Worm (Caenorhabditis elegans) whole organism, L1 larva: Measurements from ENCODE around the gene ZC250.5.

Experiments used
- C34B4.2 ChIP-seq: sonication (generic microtip); optimal IDR thresholded peaks from 2 replicates; lab custom pipeline; 2017; ENCODE audit warnings: mild to moderate bottlenecking, missing genetic modification characterization, missing compliant biosample characterization
- aha-1 ChIP-seq: fragments of 150-350 bp; optimal IDR thresholded peaks from 2 replicates; lab custom pipeline; 2014; ENCODE audit warnings: missing biosample characterization, missing genetic modification characterization
- alr-1 ChIP-seq: fragments of 200-800 bp; sonication (Bioruptor generic); optimal IDR thresholded peaks from 2 replicates; lab custom pipeline; 2018; ENCODE audit warnings: borderline replicate concordance, mild to moderate bottlenecking, missing genetic modification characterization, missing compliant biosample characterization
- aly-2 ChIP-seq: fragments of 150-350 bp; optimal IDR thresholded peaks from 2 replicates; lab custom pipeline; 2014; ENCODE audit warnings: missing biosample characterization, missing genetic modification characterization
- blmp-1 ChIP-seq: fragments of 150-350 bp; optimal IDR thresholded peaks from 2 replicates; lab custom pipeline; 2014; ENCODE audit warnings: missing biosample characterization, missing genetic modification characterization
- ceh-8 ChIP-seq: fragments of 200-800 bp; sonication (Bioruptor generic); optimal IDR thresholded peaks from 2 replicates; lab custom pipeline; 2018; ENCODE audit warnings: mild to moderate bottlenecking, missing genetic modification characterization, moderate library complexity, missing compliant biosample characterization
- ceh-88 ChIP-seq: fragments of 200-800 bp; sonication (Bioruptor generic); IDR thresholded peaks from 2 replicates; pipeline ENCODE4 v1.3.6; 2022; ENCODE audit warnings: missing genetic modification characterization, missing compliant biosample characterization
- ces-1 ChIP-seq: fragments of 150-350 bp; optimal IDR thresholded peaks from 2 replicates; lab custom pipeline; 2014; ENCODE audit warnings: missing biosample characterization, missing genetic modification reagents, missing genetic modification characterization
- efl-1 ChIP-seq, 4 experiments: fragments of 150-350 bp; optimal IDR thresholded peaks in 3 of 4; peaks in 1 of 4; 1 replicate in 1 of 4; 2 replicates in 3 of 4; lab custom pipeline; 2014; ENCODE audit warnings: missing biosample characterization in 2 of 4, missing genetic modification characterization in 2 of 4, missing genetic modification reagents in 2 of 4
- elt-2 ChIP-seq: sonication (generic microtip); optimal IDR thresholded peaks from 2 replicates; lab custom pipeline; 2016; ENCODE audit warnings: missing genetic modification characterization, mild to moderate bottlenecking, inconsistent platforms, missing compliant biosample characterization, missing genetic modification reagents
- ets-5 ChIP-seq: fragments of 200-800 bp; sonication (Bioruptor generic); IDR thresholded peaks from 2 replicates; pipeline ENCODE4 v1.3.6; 2022; ENCODE audit warnings: missing genetic modification characterization, missing compliant biosample characterization
- fkh-8 ChIP-seq: sonication (generic microtip); optimal IDR thresholded peaks from 2 replicates; lab custom pipeline; 2016; ENCODE audit warnings: mild to moderate bottlenecking, missing genetic modification characterization, missing compliant biosample characterization
- hlh-4 ChIP-seq: sonication (generic microtip); optimal IDR thresholded peaks from 2 replicates; lab custom pipeline; 2016; ENCODE audit warnings: mild to moderate bottlenecking, missing genetic modification characterization, missing compliant biosample characterization
- hpl-2 ChIP-seq: fragments of 150-350 bp; optimal IDR thresholded peaks from 2 replicates; lab custom pipeline; 2014; ENCODE audit warnings: missing biosample characterization, missing genetic modification reagents, missing genetic modification characterization
- isw-1 ChIP-seq: fragments of 200-800 bp; sonication (Bioruptor generic); IDR thresholded peaks from 2 replicates; pipeline ENCODE4 v1.3.6; 2022; ENCODE audit warnings: missing genetic modification characterization, missing compliant biosample characterization
- lin-35 ChIP-seq, 2 experiments: fragments of 150-350 bp; optimal IDR thresholded peaks; 2 replicates each; lab custom pipeline; 2014; ENCODE audit warnings: missing biosample characterization in 2 of 2, missing genetic modification characterization in 2 of 2, missing genetic modification reagents in 2 of 2
- lsy-2 ChIP-seq, 2 experiments: fragments of 150-350 bp; optimal IDR thresholded peaks; 2 replicates each; lab custom pipeline; 2014; ENCODE audit warnings: missing biosample characterization in 2 of 2, missing genetic modification characterization in 2 of 2
- mef-2 ChIP-seq: fragments of 150-350 bp; optimal IDR thresholded peaks from 2 replicates; lab custom pipeline; 2014; ENCODE audit warnings: missing biosample characterization, missing genetic modification characterization
- mep-1 ChIP-seq: fragments of 150-350 bp; optimal IDR thresholded peaks from 2 replicates; lab custom pipeline; 2014; ENCODE audit warnings: missing biosample characterization, missing genetic modification characterization
- nhr-47 ChIP-seq: sonication (generic microtip); optimal IDR thresholded peaks from 2 replicates; lab custom pipeline; 2016; ENCODE audit warnings: mild to moderate bottlenecking, missing genetic modification characterization, moderate library complexity, missing compliant biosample characterization
- nhr-71 ChIP-seq: sonication (generic microtip); optimal IDR thresholded peaks from 2 replicates; lab custom pipeline; 2016; ENCODE audit warnings: mild to moderate bottlenecking, missing genetic modification characterization, moderate library complexity, missing compliant biosample characterization
- nhr-76 ChIP-seq: sonication (generic microtip); optimal IDR thresholded peaks from 2 replicates; lab custom pipeline; 2017; ENCODE audit warnings: missing biosample characterization, missing genetic modification characterization
- nhr-77 ChIP-seq: fragments of 150-350 bp; optimal IDR thresholded peaks from 2 replicates; lab custom pipeline; 2014; ENCODE audit warnings: missing biosample characterization, missing genetic modification characterization
- nhr-85 ChIP-seq: sonication (generic microtip); peaks from one replicate; lab custom pipeline; 2016; ENCODE audit warnings: missing genetic modification characterization, inconsistent platforms, missing compliant biosample characterization
- nhr-90 ChIP-seq: sonication (generic microtip); optimal IDR thresholded peaks from 2 replicates; lab custom pipeline; 2016; ENCODE audit warnings: mild to moderate bottlenecking, missing genetic modification characterization, missing compliant biosample characterization; ENCODE audit not compliant: poor library complexity
- pax-3 ChIP-seq: fragments of 200-800 bp; sonication (Bioruptor generic); optimal IDR thresholded peaks from 2 replicates; lab custom pipeline; 2018; ENCODE audit warnings: mild to moderate bottlenecking, missing genetic modification characterization, moderate library complexity, missing compliant biosample characterization
- pqm-1 ChIP-seq: sonication (generic microtip); optimal IDR thresholded peaks from 3 replicates; lab custom pipeline; 2017; ENCODE audit warnings: missing biosample characterization, missing genetic modification characterization
- rnt-1 ChIP-seq: sonication (generic microtip); optimal IDR thresholded peaks from 2 replicates; lab custom pipeline; 2016; ENCODE audit warnings: mild to moderate bottlenecking, missing genetic modification characterization, moderate library complexity, missing compliant biosample characterization
- skn-1 ChIP-seq: fragments of 150-350 bp; optimal IDR thresholded peaks from 2 replicates; lab custom pipeline; 2014; ENCODE audit warnings: missing biosample characterization, missing genetic modification characterization
- sox-4 ChIP-seq: sonication (generic microtip); optimal IDR thresholded peaks from 2 replicates; lab custom pipeline; 2016; ENCODE audit warnings: missing genetic modification characterization, missing compliant biosample characterization
- tbx-2 ChIP-seq: sonication (generic microtip); optimal IDR thresholded peaks from 2 replicates; lab custom pipeline; 2016; ENCODE audit warnings: missing genetic modification characterization, missing compliant biosample characterization
- unc-62 ChIP-seq: fragments of 150-350 bp; optimal IDR thresholded peaks from 2 replicates; lab custom pipeline; 2014; ENCODE audit warnings: missing biosample characterization, missing genetic modification reagents, missing genetic modification characterization
- unc-86 ChIP-seq: sonication (generic microtip); optimal IDR thresholded peaks from 2 replicates; lab custom pipeline; 2016; ENCODE audit warnings: missing genetic modification characterization, missing compliant biosample characterization
- unc-98 ChIP-seq: fragments of 200-800 bp; sonication (Bioruptor generic); IDR thresholded peaks from 2 replicates; pipeline ENCODE4 v1.3.6; 2022; ENCODE audit warnings: missing genetic modification characterization, missing compliant biosample characterization
- vab-15 ChIP-seq: sonication (generic microtip); optimal IDR thresholded peaks from 2 replicates; lab custom pipeline; 2017; ENCODE audit warnings: missing genotype, mild to moderate bottlenecking, missing genetic modification characterization, missing compliant biosample characterization
- xbp-1 ChIP-seq: sonication (generic microtip); optimal IDR thresholded peaks from 2 replicates; lab custom pipeline; 2016; ENCODE audit warnings: missing genetic modification characterization, missing compliant biosample characterization
- ztf-11 ChIP-seq, 2 experiments: sonication (generic microtip); optimal IDR thresholded peaks; 2 replicates each; lab custom pipeline; 2016 to 2017; ENCODE audit warnings: missing genetic modification characterization in 2 of 2, missing biosample characterization in 1 of 2, missing compliant biosample characterization in 1 of 2

The ZC250.5 gene

DNA sequence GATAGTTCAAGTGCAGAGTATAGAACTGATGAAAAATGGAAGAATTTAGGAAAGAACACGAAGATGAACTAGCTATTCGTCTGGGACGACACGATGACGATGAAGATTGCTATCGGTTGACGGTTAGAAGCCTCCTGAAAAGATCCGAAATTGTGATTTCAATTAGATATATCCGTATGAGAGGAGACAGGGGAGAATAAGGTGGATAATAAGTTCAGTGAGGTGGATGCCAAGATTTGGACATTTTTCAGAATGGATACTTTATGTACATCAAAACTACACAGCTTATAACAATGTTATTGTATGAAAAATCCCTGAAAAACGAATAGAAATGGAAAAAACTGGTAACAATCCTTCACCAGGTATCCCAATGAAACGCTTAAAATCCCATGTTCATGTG is 7.4 kb upstream of the ZC250.5 start, which contains the start of gene nstp-3:
nstp-3 (minus strand) TSS at position 101 of the 400 bp plus-strand sequence.
- TF ChIP-seq fkh-8 (tag; lab: Kevin White, UChicago) (no peak), ceh-8 (GFP tag; lab: Kevin White, UChicago) (no peak), ztf-11 (tag; optimal IDR thresholded peaks at IDR 0.05; lab: Kevin White, UChicago) (no peak), ets-5 (GFP tag; lab: Robert Waterston, UW) (no peak), C34B4.2 (no peak), xbp-1 (no peak)
- TF ChIP-seq, all 84 proteins: peak for 0

DNA sequence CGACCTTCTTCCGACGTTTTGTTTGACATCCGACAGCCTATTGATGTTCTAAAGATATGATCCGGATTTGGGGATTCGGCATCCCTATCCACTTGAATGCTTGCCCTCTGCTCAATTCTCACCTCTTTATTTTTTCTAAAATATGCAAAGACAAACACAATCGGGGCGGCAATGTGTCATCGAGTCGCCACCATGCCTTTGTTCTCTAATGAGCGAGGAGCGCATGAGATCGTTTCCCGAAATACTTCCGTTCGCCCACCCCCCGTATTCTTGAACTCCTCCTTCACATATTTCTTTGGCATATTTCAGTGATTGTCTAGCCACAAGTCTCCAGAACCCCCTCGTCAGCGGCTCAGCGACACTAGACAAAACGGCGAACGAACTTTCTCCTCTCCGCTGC is 6.2 kb upstream of the ZC250.5 start, which contains the start of gene cyn-17:
cyn-17 (plus strand) TSS at position 301 of the 400 bp plus-strand sequence.
- TF ChIP-seq efl-1 (optimal IDR thresholded peaks at IDR 0.05; lab: Kevin White, UChicago) (no peak), efl-1 (GFP tag; optimal IDR thresholded peaks at IDR 0.05 in 1 of 2; lab: Kevin White, UChicago) (peak in 1 of 2 experiments; percentile 89), pax-3 (no peak), tbx-2 (tag; lab: Kevin White, UChicago) (no peak), isw-1 (GFP tag; lab: Robert Waterston, UW) (no peak), hlh-4 (tag; lab: Kevin White, UChicago) (no peak)

DNA sequence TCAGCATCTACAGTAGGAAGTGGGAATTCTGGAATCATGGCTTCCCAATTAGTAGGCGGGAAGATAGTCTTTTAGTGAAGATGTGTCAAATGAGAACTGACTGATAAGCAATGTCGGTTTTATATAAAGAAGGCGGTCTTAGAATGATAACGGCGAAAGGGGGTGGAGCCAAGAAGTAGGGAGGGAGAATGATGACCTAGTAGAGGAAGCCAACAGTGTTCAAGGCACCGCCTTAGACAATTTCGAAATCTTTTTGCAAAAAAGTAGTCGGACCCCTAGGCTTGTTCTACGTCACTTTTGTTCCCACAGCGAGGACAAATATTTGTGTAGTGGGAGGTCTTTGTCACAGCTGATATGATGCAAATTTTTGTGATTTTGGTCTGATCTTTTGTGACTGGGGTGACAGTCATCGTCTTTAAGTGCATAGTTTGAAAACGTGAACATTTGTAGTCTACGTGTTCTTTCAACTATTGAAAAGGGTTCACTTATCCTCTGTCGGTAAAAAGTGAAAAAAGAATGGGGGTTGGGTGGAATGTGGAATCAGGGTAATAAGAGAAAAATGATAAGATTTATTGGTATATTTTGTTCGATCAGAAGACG is 7.6 kb downstream of the ZC250.5 start, which contains the start of gene ZC250.4:
ZC250.4 (minus strand) TSS at position 78 of the 600 bp plus-strand sequence.
- peak; percentile 8 for TF ChIP-seq pqm-1 (tag; lab: Kevin White, UChicago)
- no peak for TF ChIP-seq nhr-47 (tag; lab: Kevin White, UChicago)
- peak; percentile 7 for TF ChIP-seq elt-2
- TF ChIP-seq blmp-1 (tag; lab: Kevin White, UChicago): peak; percentile 6
- TF ChIP-seq nhr-85 (tag; lab: Kevin White, UChicago): peak; percentile 48

DNA sequence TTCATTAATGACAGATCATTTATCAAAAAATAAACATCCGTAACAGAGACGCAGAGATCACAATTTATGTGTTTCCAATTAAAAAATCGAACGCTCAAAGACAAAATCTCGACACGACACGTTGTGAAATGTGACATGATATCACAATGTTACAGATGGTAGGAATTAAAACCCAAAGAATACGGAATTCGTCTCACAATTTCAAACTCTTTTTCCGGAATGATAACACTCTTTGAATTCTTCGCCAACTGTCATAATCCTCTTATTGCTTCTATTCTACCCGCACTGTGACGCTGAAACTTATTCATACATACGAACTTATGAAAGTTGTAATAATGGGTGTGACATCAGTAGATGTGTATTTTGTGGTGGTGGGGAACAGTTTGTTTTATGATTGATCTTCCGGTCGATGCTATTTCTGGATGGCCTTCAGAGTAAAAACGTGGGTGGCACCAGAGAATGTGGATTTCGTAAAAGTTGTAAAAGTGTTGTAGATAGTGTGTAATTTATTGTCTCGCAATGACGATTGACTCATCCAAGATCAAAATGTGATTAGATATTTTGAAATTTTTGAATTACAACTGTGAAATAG is 11.0 kb downstream of the ZC250.5 start:
- no peak for TF ChIP-seq aha-1 (tag; lab: Kevin White, UChicago)
- TF ChIP-seq nhr-76 (tag; lab: Kevin White, UChicago): no peak
- TF ChIP-seq unc-86 (tag; lab: Kevin White, UChicago): no peak
- no peak for TF ChIP-seq nhr-71 (tag; lab: Kevin White, UChicago)
- peak; percentile 64 for TF ChIP-seq elt-2
- no peak for TF ChIP-seq lsy-2 (tag; optimal IDR thresholded peaks at IDR 0.05; lab: Kevin White, UChicago)
- no peak for TF ChIP-seq ets-5 (GFP tag; lab: Robert Waterston, UW)
- TF ChIP-seq lin-35 (GFP tag; optimal IDR thresholded peaks at IDR 0.05; lab: Kevin White, UChicago): peak in 1 of 2 experiments; percentile 3
- TF ChIP-seq hpl-2 (GFP tag; lab: Kevin White, UChicago): no peak
- TF ChIP-seq unc-62 (GFP tag; lab: Kevin White, UChicago): no peak
- TF ChIP-seq rnt-1: no peak
- no peak for TF ChIP-seq nhr-90 (tag; lab: Kevin White, UChicago)

DNA sequence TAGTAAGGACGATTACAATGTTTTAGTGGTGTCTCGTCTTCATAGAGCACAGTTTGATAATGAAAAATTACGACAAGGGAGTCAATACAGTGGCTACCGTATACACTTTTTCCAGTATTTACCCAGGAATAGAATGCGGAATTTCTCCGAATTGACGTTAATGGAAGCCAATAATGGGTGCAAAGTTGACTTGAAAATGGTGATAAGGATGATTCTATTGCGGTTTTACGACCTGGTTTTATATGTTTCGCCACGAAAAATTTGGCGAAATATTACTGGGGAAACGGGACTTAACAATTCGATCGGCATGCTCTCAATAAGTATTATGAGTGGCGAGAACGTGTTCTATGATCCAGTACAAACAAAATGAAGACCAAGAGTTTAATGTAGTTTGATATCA is 14.3 kb downstream of the ZC250.5 start:
- TF ChIP-seq vab-15 (no peak), aha-1 (tag; lab: Kevin White, UChicago) (no peak), elt-2 (peak; percentile 56), pqm-1 (tag; lab: Kevin White, UChicago) (peak; percentile 22)

DNA sequence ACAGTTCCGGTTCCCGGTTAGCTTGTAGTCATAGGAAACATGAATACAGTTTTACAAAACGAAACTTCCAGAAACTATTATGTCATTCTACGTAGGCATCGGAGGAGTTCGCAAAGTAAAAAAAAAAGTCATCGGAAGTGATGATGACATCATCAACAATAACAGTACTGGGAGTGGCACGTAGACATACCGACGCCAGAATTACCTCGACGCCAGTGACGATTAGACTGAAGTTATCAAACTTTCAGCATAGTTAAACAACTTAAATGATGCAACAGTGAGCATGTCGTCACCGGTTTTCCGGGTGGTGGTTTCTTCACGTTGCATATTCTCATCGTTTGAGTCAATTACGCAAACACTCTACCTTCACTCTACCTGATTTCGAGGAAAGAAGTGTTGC is 14.8 kb downstream of the ZC250.5 start:
- TF ChIP-seq nhr-47 (tag; lab: Kevin White, UChicago) (no peak), C34B4.2 (no peak), ces-1 (no peak), blmp-1 (tag; lab: Kevin White, UChicago) (no peak), mep-1 (no peak), nhr-85 (tag; lab: Kevin White, UChicago) (no peak), efl-1 (optimal IDR thresholded peaks at IDR 0.05; lab: Kevin White, UChicago) (no peak), efl-1 (GFP tag; optimal IDR thresholded peaks at IDR 0.05 in 1 of 2; lab: Kevin White, UChicago) (no peak), unc-98 (GFP tag; lab: Robert Waterston, UW) (no peak), alr-1 (tag; lab: Kevin White, UChicago) (no peak), lin-35 (GFP tag; optimal IDR thresholded peaks at IDR 0.05; lab: Kevin White, UChicago) (no peak), ceh-88 (GFP tag; lab: Robert Waterston, UW) (no peak), sox-4 (tag; lab: Kevin White, UChicago) (no peak), aly-2 (tag; lab: Kevin White, UChicago) (no peak), nhr-77 (tag; lab: Kevin White, UChicago) (no peak), skn-1 (no peak), mef-2 (tag; lab: Kevin White, UChicago) (no peak), fkh-8 (tag; lab: Kevin White, UChicago) (no peak)
